Worm (Caenorhabditis elegans) whole organism, late embryonic: Measurements from ENCODE around the gene F01D4.5.
A peak's percentile ranks its signal among the peaks of the same experiment; 100 is the strongest.

Experiments used
- C38D4.7 ChIP-seq: fragments of 200-800 bp; sonication (Bioruptor generic); optimal IDR thresholded peaks from 2 replicates; lab custom pipeline; 2018; ENCODE audit warnings: mild to moderate bottlenecking, missing genetic modification characterization, moderate library complexity, missing compliant biosample characterization
- K02D7.2 ChIP-seq: sonication (generic microtip); optimal IDR thresholded peaks from 2 replicates; lab custom pipeline; 2017; ENCODE audit warnings: mild to moderate bottlenecking, missing genetic modification characterization, missing compliant biosample characterization
- K09A11.1 ChIP-seq: sonication (generic microtip); optimal IDR thresholded peaks from 2 replicates; lab custom pipeline; 2017; ENCODE audit warnings: antibody characterized with exemption, mild to moderate bottlenecking, missing genetic modification characterization, missing compliant biosample characterization; ENCODE audit not compliant: insufficient read depth
- T23F11.4 ChIP-seq: fragments of 200-800 bp; sonication (Bioruptor generic); optimal IDR thresholded peaks from 2 replicates; lab custom pipeline; 2018; ENCODE audit warnings: mild to moderate bottlenecking, missing genetic modification characterization, missing compliant biosample characterization
- ahr-1 ChIP-seq: sonication (generic microtip); optimal IDR thresholded peaks from 2 replicates; lab custom pipeline; 2016; ENCODE audit warnings: missing genetic modification characterization, missing compliant biosample characterization
- ama-1 ChIP-seq: fragments of 150-350 bp; optimal IDR thresholded peaks from 2 replicates; lab custom pipeline; 2014
- ceh-14 ChIP-seq: sonication (generic microtip); optimal IDR thresholded peaks from 2 replicates; lab custom pipeline; 2016; ENCODE audit warnings: missing genotype, missing genetic modification characterization, missing compliant biosample characterization
- ceh-18 ChIP-seq: sonication (generic microtip); optimal IDR thresholded peaks from 2 replicates; lab custom pipeline; 2016; ENCODE audit warnings: missing genetic modification characterization, missing compliant biosample characterization
- ceh-19 ChIP-seq: fragments of 200-800 bp; sonication (Bioruptor generic); optimal IDR thresholded peaks from 2 replicates; lab custom pipeline; 2018; ENCODE audit warnings: mild to moderate bottlenecking, missing genetic modification characterization, missing compliant biosample characterization
- ceh-2 ChIP-seq: sonication (generic microtip); optimal IDR thresholded peaks from 2 replicates; lab custom pipeline; 2016; ENCODE audit warnings: missing genotype, missing genetic modification characterization, missing compliant biosample characterization
- ceh-22 ChIP-seq: sonication (generic microtip); optimal IDR thresholded peaks from 2 replicates; lab custom pipeline; 2017; ENCODE audit warnings: missing biosample characterization, missing genetic modification characterization
- ceh-31 ChIP-seq: sonication (generic microtip); optimal IDR thresholded peaks from 2 replicates; lab custom pipeline; 2016; ENCODE audit warnings: missing genetic modification characterization, missing compliant biosample characterization
- ceh-34 ChIP-seq: sonication (generic microtip); optimal IDR thresholded peaks from 2 replicates; lab custom pipeline; 2016; ENCODE audit warnings: mild to moderate bottlenecking, missing genetic modification characterization, missing compliant biosample characterization
- ceh-48 ChIP-seq: sonication (generic microtip); optimal IDR thresholded peaks from 2 replicates; lab custom pipeline; 2016; ENCODE audit warnings: missing genetic modification characterization, inconsistent platforms, missing compliant biosample characterization
- ceh-6 ChIP-seq: fragments of 200-800 bp; sonication (Bioruptor generic); optimal IDR thresholded peaks from 2 replicates; lab custom pipeline; 2018; ENCODE audit warnings: mild to moderate bottlenecking, missing genetic modification characterization, missing compliant biosample characterization
- ceh-9 ChIP-seq: sonication (generic microtip); optimal IDR thresholded peaks from 2 replicates; lab custom pipeline; 2016; ENCODE audit warnings: mild to moderate bottlenecking, missing genetic modification characterization, inconsistent platforms, missing compliant biosample characterization
- dmd-4 ChIP-seq: sonication (generic microtip); optimal IDR thresholded peaks from 2 replicates; lab custom pipeline; 2016; ENCODE audit warnings: borderline replicate concordance, missing genetic modification characterization, missing compliant biosample characterization
- dve-1 ChIP-seq: sonication (generic microtip); optimal IDR thresholded peaks from 2 replicates; lab custom pipeline; 2017; ENCODE audit warnings: antibody characterized with exemption, mild to moderate bottlenecking, missing genetic modification characterization, missing compliant biosample characterization
- elt-2 ChIP-seq: sonication (generic microtip); optimal IDR thresholded peaks from 2 replicates; lab custom pipeline; 2016; ENCODE audit warnings: missing genetic modification reagents, missing genetic modification characterization, missing compliant biosample characterization
- eyg-1 ChIP-seq: sonication (generic microtip); optimal IDR thresholded peaks from 2 replicates; lab custom pipeline; 2016; ENCODE audit warnings: missing genotype, missing genetic modification characterization, missing compliant biosample characterization
- fax-1 ChIP-seq: sonication (generic microtip); optimal IDR thresholded peaks from 2 replicates; lab custom pipeline; 2016; ENCODE audit warnings: missing genotype, missing genetic modification characterization, missing compliant biosample characterization
- fkh-10 ChIP-seq: fragments of 150-350 bp; optimal IDR thresholded peaks from 2 replicates; lab custom pipeline; 2014; ENCODE audit warnings: missing biosample characterization, missing genetic modification reagents, missing genetic modification characterization
- gmeb-2 ChIP-seq: sonication (generic microtip); optimal IDR thresholded peaks from 2 replicates; lab custom pipeline; 2016; ENCODE audit warnings: missing genetic modification characterization, inconsistent platforms, missing compliant biosample characterization
- hlh-15 ChIP-seq: sonication (generic microtip); optimal IDR thresholded peaks from 2 replicates; lab custom pipeline; 2016; ENCODE audit warnings: missing genetic modification characterization, missing compliant biosample characterization
- hlh-8 ChIP-seq: sonication (generic microtip); optimal IDR thresholded peaks from 2 replicates; lab custom pipeline; 2016; ENCODE audit warnings: missing genotype, missing genetic modification characterization, missing compliant biosample characterization
- lim-6 ChIP-seq: sonication (generic microtip); optimal IDR thresholded peaks from 2 replicates; lab custom pipeline; 2016; ENCODE audit warnings: missing genetic modification characterization, missing compliant biosample characterization
- madf-2 ChIP-seq: sonication (generic microtip); optimal IDR thresholded peaks from 2 replicates; lab custom pipeline; 2017; ENCODE audit warnings: missing genetic modification characterization, missing compliant biosample characterization
- nfya-1 ChIP-seq: sonication (generic microtip); optimal IDR thresholded peaks from 2 replicates; lab custom pipeline; 2017; ENCODE audit warnings: missing genetic modification characterization, mild to moderate bottlenecking, missing compliant biosample characterization, antibody characterized with exemption, moderate library complexity
- odd-2 ChIP-seq: sonication (generic microtip); optimal IDR thresholded peaks from 2 replicates; lab custom pipeline; 2017; ENCODE audit warnings: antibody characterized with exemption, mild to moderate bottlenecking, missing genetic modification characterization, missing compliant biosample characterization
- pat-9 ChIP-seq: fragments of 200-800 bp; sonication (Bioruptor generic); optimal IDR thresholded peaks from 2 replicates; lab custom pipeline; 2018; ENCODE audit warnings: mild to moderate bottlenecking, missing genetic modification characterization, moderate library complexity, missing compliant biosample characterization
- pax-1 ChIP-seq: fragments of 150-350 bp; optimal IDR thresholded peaks from 2 replicates; lab custom pipeline; 2014; ENCODE audit warnings: missing biosample characterization, missing genetic modification characterization
- pha-4 ChIP-seq: fragments of 150-350 bp; optimal IDR thresholded peaks from 2 replicates; lab custom pipeline; 2018; ENCODE audit warnings: missing biosample characterization, missing genetic modification reagents, missing genetic modification characterization
- pros-1 ChIP-seq: fragments of 150-350 bp; optimal IDR thresholded peaks from 2 replicates; lab custom pipeline; 2014; ENCODE audit warnings: missing biosample characterization, missing genetic modification reagents, missing genetic modification characterization
- ref-2 ChIP-seq: sonication (generic microtip); optimal IDR thresholded peaks from 2 replicates; lab custom pipeline; 2016; ENCODE audit warnings: missing genetic modification characterization, missing compliant biosample characterization
- rnt-1 ChIP-seq: sonication (generic microtip); optimal IDR thresholded peaks from 2 replicates; lab custom pipeline; 2016; ENCODE audit warnings: missing genetic modification characterization, missing compliant biosample characterization
- sox-2 ChIP-seq: fragments of 200-800 bp; sonication (Bioruptor generic); IDR thresholded peaks from 2 replicates; pipeline ENCODE4 v1.3.6; 2022; ENCODE audit warnings: missing genetic modification reagents, missing genetic modification characterization, missing compliant biosample characterization
- sox-4 ChIP-seq: sonication (generic microtip); optimal IDR thresholded peaks from 2 replicates; lab custom pipeline; 2017; ENCODE audit warnings: mild to moderate bottlenecking, missing genetic modification characterization, inconsistent platforms, missing compliant biosample characterization
- tbx-2 ChIP-seq: sonication (generic microtip); optimal IDR thresholded peaks from 2 replicates; lab custom pipeline; 2016; ENCODE audit warnings: missing genetic modification characterization, missing compliant biosample characterization
- tbx-7 ChIP-seq: sonication (generic microtip); optimal IDR thresholded peaks from 2 replicates; lab custom pipeline; 2016; ENCODE audit warnings: missing genotype, missing genetic modification characterization, missing compliant biosample characterization
- unc-42 ChIP-seq: sonication (generic microtip); optimal IDR thresholded peaks from 2 replicates; lab custom pipeline; 2016; ENCODE audit warnings: missing genotype, missing genetic modification characterization, missing compliant biosample characterization
- unc-55 ChIP-seq: sonication (generic microtip); optimal IDR thresholded peaks from 2 replicates; lab custom pipeline; 2017; ENCODE audit warnings: missing biosample characterization, missing genetic modification reagents, missing genetic modification characterization
- unc-86 ChIP-seq: sonication (generic microtip); optimal IDR thresholded peaks from 2 replicates; lab custom pipeline; 2016; ENCODE audit warnings: missing genetic modification characterization, missing compliant biosample characterization
- zip-5 ChIP-seq: sonication (generic microtip); optimal IDR thresholded peaks from 2 replicates; lab custom pipeline; 2016; ENCODE audit warnings: missing genetic modification characterization, missing compliant biosample characterization
- ztf-16 ChIP-seq: sonication (generic microtip); optimal IDR thresholded peaks from 2 replicates; lab custom pipeline; 2017; ENCODE audit warnings: missing genetic modification characterization, missing compliant biosample characterization

F01D4.5 gene

DNA sequence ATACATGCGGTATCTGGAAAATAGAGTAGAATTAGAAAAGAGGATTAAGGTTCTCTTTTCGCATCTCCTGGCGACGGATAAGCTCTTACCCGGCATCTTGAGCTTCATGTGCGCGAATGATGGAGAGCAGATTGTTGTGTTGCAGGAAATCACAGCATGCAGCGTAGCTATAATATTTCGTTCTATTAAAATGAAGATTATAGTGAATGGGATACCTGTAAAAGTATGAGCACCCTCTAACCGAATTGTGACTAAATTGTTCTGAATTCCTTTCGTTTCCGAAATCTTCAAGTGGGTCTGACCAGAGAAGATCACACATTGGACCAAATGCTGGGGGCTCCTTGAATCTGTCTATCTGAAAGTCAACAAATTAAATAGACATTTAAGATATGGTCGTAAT lies 14.9 kb upstream of the F01D4.5 start:
- TF ChIP-seq fkh-10 = no peak
- TF ChIP-seq, all 69 proteins: peak for 0

- TF ChIP-seq ceh-19 (no peak), hlh-8 (peak; percentile 3)
Observed at ce11 chrIV:10489409-10489808, 6.0 kb upstream of the F01D4.5 start.

DNA sequence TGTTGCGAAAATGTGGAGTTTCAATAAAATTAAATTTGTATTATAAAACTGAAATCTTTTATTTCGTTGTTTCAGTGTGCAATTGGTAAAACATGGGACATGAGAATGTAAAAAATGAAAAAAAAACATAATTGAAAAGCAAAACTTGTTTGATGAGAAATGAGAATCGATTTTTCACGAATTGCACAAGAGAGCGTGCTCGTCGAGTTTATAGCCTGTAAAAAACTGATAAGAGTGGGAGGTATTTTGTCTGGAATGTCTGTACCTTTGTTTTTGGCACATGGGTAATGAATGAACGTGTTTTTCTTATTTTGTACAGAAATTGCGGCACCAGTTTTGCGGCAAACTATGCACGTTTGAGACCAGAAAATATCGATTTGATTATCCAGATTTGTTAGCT lies 872 bp downstream of the F01D4.5 start:
- TF ChIP-seq unc-42 (tag; lab: Kevin White, UChicago) (no peak), ceh-6 (GFP tag; lab: Kevin White, UChicago) (no peak), T23F11.4 (GFP tag; lab: Kevin White, UChicago) (no peak), odd-2 (no peak), pros-1 (tag; lab: Kevin White, UChicago) (no peak), ref-2 (tag; lab: Kevin White, UChicago) (no peak), pax-1 (tag; lab: Kevin White, UChicago) (no peak), tbx-7 (tag; lab: Kevin White, UChicago) (no peak), K02D7.2 (tag; lab: Kevin White, UChicago) (no peak), zip-5 (no peak), eyg-1 (tag; lab: Kevin White, UChicago) (no peak), ceh-22 (no peak), ceh-34 (tag; lab: Kevin White, UChicago) (no peak), ztf-16 (tag; lab: Kevin White, UChicago) (no peak)

- TF ChIP-seq ceh-34 (tag; lab: Kevin White, UChicago) = no peak
- TF ChIP-seq nfya-1 (tag; lab: Kevin White, UChicago) = peak; percentile 25
- peak; percentile 1 for TF ChIP-seq lim-6
- peak; percentile 17 for TF ChIP-seq ceh-18 (tag; lab: Kevin White, UChicago)
- no peak for TF ChIP-seq hlh-8
- TF ChIP-seq unc-86 (tag; lab: Kevin White, UChicago) = peak; percentile 2
- peak; percentile 67 for TF ChIP-seq ceh-14 (tag; lab: Kevin White, UChicago)
- TF ChIP-seq unc-42 (tag; lab: Kevin White, UChicago) = peak; percentile 81
- peak; percentile 13 for TF ChIP-seq unc-55 (GFP tag; lab: Kevin White, UChicago)
- peak; percentile 43 for TF ChIP-seq ceh-31 (tag; lab: Kevin White, UChicago)
- TF ChIP-seq elt-2 = no peak
- peak; percentile 66 for TF ChIP-seq ceh-48 (tag; lab: Kevin White, UChicago)
- no peak for TF ChIP-seq ceh-9 (tag; lab: Kevin White, UChicago)
- peak; percentile 6 for TF ChIP-seq tbx-2 (tag; lab: Kevin White, UChicago)
- TF ChIP-seq, all 69 proteins: peak for 10
Observed at ce11 chrIV:10481695-10482094, 1.8 kb downstream of the F01D4.5 start, which contains the start of gene egl-21. egl-21 (minus strand) TSS chrIV:10481844.

DNA sequence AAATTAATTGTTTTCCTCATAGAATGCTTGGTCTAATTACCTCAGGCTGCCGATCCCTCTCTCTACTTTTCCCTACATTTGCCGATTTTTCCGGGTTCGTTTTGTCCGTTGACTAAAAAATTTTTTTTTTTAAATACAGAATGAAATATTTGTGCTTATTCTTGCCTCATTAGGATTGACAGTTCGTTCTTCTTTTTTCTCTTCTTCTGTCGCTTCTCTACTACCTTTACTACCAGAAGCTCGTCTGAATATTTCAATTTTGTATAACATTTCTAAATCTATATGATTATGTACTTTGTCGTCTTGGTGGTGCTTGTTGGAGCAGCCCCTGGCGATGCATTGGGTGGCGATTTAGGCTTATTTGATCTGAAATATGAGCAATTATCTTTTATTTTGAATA lies 8.2 kb downstream of the F01D4.5 start:
- TF ChIP-seq gmeb-2 (tag; lab: Kevin White, UChicago) (no peak), rnt-1 (no peak), dve-1 (tag; lab: Kevin White, UChicago) (no peak), madf-2 (no peak), pha-4 (no peak), ceh-2 (no peak), fkh-10 (no peak), sox-2 (GFP tag; lab: Robert Waterston, UW) (no peak), ceh-22 (no peak), ceh-19 (no peak)

- TF ChIP-seq pat-9 (no peak), hlh-15 (tag; lab: Kevin White, UChicago) (no peak), hlh-8 (no peak), C38D4.7 (GFP tag; lab: Kevin White, UChicago) (no peak), ceh-22 (no peak), ceh-18 (tag; lab: Kevin White, UChicago) (no peak), unc-42 (tag; lab: Kevin White, UChicago) (no peak), sox-4 (tag; lab: Kevin White, UChicago) (no peak), K09A11.1 (no peak), ceh-2 (no peak), ceh-48 (tag; lab: Kevin White, UChicago) (no peak), fax-1 (tag; lab: Kevin White, UChicago) (no peak), elt-2 (no peak), dmd-4 (tag; lab: Kevin White, UChicago) (no peak), ahr-1 (tag; lab: Kevin White, UChicago) (no peak), ama-1 (lab: Kevin White, UChicago) (no peak)
Observed at ce11 chrIV:10472478-10472877, 11.0 kb downstream of the F01D4.5 start, which contains the start of gene bgnt-1.1. bgnt-1.1 (plus strand) TSS chrIV:10472778.
